Worm (Caenorhabditis elegans): ENCODE measurements around the gene smf-3.

The smf-3 gene

DNA sequence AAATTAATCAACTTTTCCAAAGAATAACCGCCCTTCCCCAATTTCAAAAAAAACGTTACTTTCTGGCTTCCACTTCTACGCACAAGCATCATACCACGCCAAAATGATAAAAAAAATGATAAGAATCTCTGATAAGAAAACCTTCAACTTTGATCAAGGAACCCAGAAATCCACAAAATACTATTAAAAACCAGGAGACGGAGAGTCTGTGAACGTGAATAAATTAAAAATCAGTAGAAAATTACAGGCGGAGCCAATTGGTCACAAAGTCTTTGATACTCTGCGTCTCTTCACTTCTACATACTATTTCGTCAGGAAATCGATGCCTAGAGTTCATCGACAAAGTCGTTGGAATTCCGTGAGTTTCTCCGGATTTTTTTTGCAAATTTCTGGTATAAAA, at the start of gene smf-3:
smf-3 (plus strand) TSS at position 259 of the 400 bp plus-strand sequence.
- TF ChIP-seq ceh-79 (tag; optimal IDR thresholded peaks at IDR 0.05): no peak
- peak; percentile 61 for TF ChIP-seq hmg-1.2 (GFP tag; IDR thresholded peaks at IDR 0.05)
- peak; percentile 81 for TF ChIP-seq nhr-80 (tag; optimal IDR thresholded peaks at IDR 0.05)
- TF ChIP-seq athp-1 (tag; optimal IDR thresholded peaks at IDR 0.05): no peak

DNA sequence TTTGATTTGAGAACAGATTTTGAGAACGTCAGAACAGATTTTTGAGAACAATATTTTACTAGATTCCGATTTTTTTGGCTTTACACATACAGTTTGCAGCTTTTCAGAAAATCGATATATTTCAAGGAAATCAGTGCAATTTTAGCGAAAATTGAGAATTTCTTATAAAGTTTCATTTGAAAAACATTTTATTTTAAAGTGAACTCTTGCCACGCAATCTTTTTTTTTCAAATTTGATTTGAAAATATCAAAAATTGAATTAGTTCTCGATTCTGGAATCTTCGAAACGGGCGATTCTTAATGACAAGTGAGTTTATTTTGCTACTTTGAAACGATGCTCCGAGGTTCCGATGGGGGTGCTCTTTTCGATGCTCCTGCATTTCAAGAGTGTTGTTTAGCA, 46.6 kb upstream of the smf-3 start, which contains the start of gene Y69A2AR.51:
Y69A2AR.51 (plus strand) TSS at position 301 of the 400 bp plus-strand sequence.
- TF ChIP-seq ama-1 (optimal IDR thresholded peaks at IDR 0.05): no peak
- no peak for TF ChIP-seq ama-1 (GFP tag; optimal IDR thresholded peaks at IDR 0.05)
- TF ChIP-seq aptf-2 (GFP tag; conservative IDR thresholded peaks at IDR 0.05): no peak
- no peak for TF ChIP-seq fkh-3 (tag; optimal IDR thresholded peaks at IDR 0.05)
- TF ChIP-seq zfh-2 (GFP tag; conservative IDR thresholded peaks at IDR 0.05): no peak
- no peak for TF ChIP-seq let-607 (tag; optimal IDR thresholded peaks at IDR 0.05)
- no peak for TF ChIP-seq Y67H2A.10 (GFP tag; conservative IDR thresholded peaks at IDR 0.05)
- TF ChIP-seq ztf-26 (tag; optimal IDR thresholded peaks at IDR 0.05): no peak
- no peak for TF ChIP-seq nhr-90 (tag; optimal IDR thresholded peaks at IDR 0.05)
- TF ChIP-seq ceh-79 (tag; optimal IDR thresholded peaks at IDR 0.05): no peak
- TF ChIP-seq hmg-1.2 (GFP tag; IDR thresholded peaks at IDR 0.05): no peak
- no peak for TF ChIP-seq mes-4 (tag; optimal IDR thresholded peaks at IDR 0.05)
- no peak for TF ChIP-seq F52B5.7 (tag; optimal IDR thresholded peaks at IDR 0.05)
- TF ChIP-seq lin-54 (GFP tag; optimal IDR thresholded peaks at IDR 0.05): no peak
- no peak for TF ChIP-seq hsf-1 (GFP tag; IDR thresholded peaks at IDR 0.05)

ce11 chrIV:2573122-2573521, 45.5 kb upstream of the smf-3 start:
- no peak for TF ChIP-seq C06A6.2 (GFP tag; conservative IDR thresholded peaks at IDR 0.05)
- TF ChIP-seq somi-1 (GFP tag; optimal IDR thresholded peaks at IDR 0.05): no peak
- TF ChIP-seq efl-1 (GFP tag; optimal IDR thresholded peaks at IDR 0.05): no peak
- no peak for TF ChIP-seq cebp-1 (GFP tag; IDR thresholded peaks at IDR 0.05)
- no peak for TF ChIP-seq cebp-1 (tag; optimal IDR thresholded peaks at IDR 0.05)
- TF ChIP-seq F10E7.11 (tag; optimal IDR thresholded peaks at IDR 0.05): no peak
- no peak for TF ChIP-seq F39B2.1 (GFP tag; IDR thresholded peaks at IDR 0.05)
- no peak for TF ChIP-seq hmg-20 (GFP tag; IDR thresholded peaks at IDR 0.05)
- no peak for TF ChIP-seq Y56A3A.18 (GFP tag; IDR thresholded peaks at IDR 0.05)
- peak; percentile 44; the same call in 1 of the 2 replicates for TF ChIP-seq egrh-3 (GFP tag; IDR thresholded peaks at IDR 0.05)
- TF ChIP-seq zfh-2 (GFP tag; conservative IDR thresholded peaks at IDR 0.05): peak; percentile 84

DNA sequence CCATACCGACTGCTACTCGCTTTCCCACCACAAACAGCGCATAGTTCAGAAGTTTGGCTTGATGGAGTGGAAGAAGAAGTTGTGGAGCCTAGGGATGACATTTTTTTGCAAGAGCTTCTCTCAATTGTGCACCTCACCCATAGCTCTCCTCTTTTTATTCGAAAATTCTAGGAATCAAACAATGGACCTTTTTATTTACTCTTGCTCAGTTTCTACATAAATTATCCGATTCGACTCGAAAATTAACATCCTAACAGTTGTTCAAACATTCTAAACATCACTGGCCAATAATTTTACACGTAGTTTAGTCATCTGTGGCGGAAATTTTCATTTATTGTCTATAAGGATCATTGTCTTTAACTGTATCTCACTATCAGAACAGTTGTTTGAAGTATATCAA, 37.2 kb upstream of the smf-3 start, which contains the start of gene nhr-242:
nhr-242 (minus strand) TSS at position 101 of the 400 bp plus-strand sequence.
- TF ChIP-seq hlh-12 (tag; optimal IDR thresholded peaks at IDR 0.05) (no peak), zim-3 (tag; optimal IDR thresholded peaks at IDR 0.05) (no peak), bed-2 (GFP tag; IDR thresholded peaks at IDR 0.05) (no peak), egl-18 (GFP tag; IDR thresholded peaks at IDR 0.05) (no peak), hrde-1 (tag; optimal IDR thresholded peaks at IDR 0.05; ENCODE audit: borderline replicate concordance) (no peak), pbrm-1 (GFP tag; IDR thresholded peaks at IDR 0.05) (no peak), hmg-20 (GFP tag; IDR thresholded peaks at IDR 0.05) (no peak), T07F8.4 (tag; optimal IDR thresholded peaks at IDR 0.05) (no peak), attf-5 (GFP tag; optimal IDR thresholded peaks at IDR 0.05) (no peak), ceh-58 (GFP tag; IDR thresholded peaks at IDR 0.05) (no peak), let-526 (GFP tag; IDR thresholded peaks at IDR 0.05) (no peak), die-1 (tag; optimal IDR thresholded peaks at IDR 0.05) (no peak), nfya-1 (tag; optimal IDR thresholded peaks at IDR 0.05; ENCODE audit: borderline replicate concordance, insufficient read depth) (no peak), nhr-27 (tag; optimal IDR thresholded peaks at IDR 0.05) (no peak), madf-10 (tag; optimal IDR thresholded peaks at IDR 0.05) (no peak), athp-1 (tag; optimal IDR thresholded peaks at IDR 0.05) (no peak), mcd-1 (GFP tag; IDR thresholded peaks at IDR 0.05) (no peak), hmg-1.2 (GFP tag; IDR thresholded peaks at IDR 0.05) (no peak)
